Worm (Caenorhabditis elegans) whole organism, L3 larva: ENCODE data around the gene F19C6.5.

Source experiments
- R02D3.7 ChIP-seq: fragments of 150-350 bp; optimal IDR thresholded peaks from 2 replicates; lab custom pipeline; 2014; ENCODE audit warnings: missing biosample characterization, missing genetic modification characterization
- ZK546.5 ChIP-seq: sonication (generic microtip); optimal IDR thresholded peaks from 2 replicates; lab custom pipeline; 2017; ENCODE audit warnings: missing biosample characterization, missing genetic modification characterization
- ceh-16 ChIP-seq: sonication (generic microtip); optimal IDR thresholded peaks from 2 replicates; lab custom pipeline; 2017; ENCODE audit warnings: missing biosample characterization, missing genetic modification characterization
- ceh-82 ChIP-seq: fragments of 150-350 bp; optimal IDR thresholded peaks from 2 replicates; lab custom pipeline; 2014; ENCODE audit warnings: missing biosample characterization, missing genetic modification characterization
- egl-27 ChIP-seq: sonication (generic microtip); optimal IDR thresholded peaks from 4 replicates; lab custom pipeline; 2017; ENCODE audit warnings: missing biosample characterization, missing genetic modification reagents, missing genetic modification characterization
- egl-5 ChIP-seq: fragments of 150-350 bp; optimal IDR thresholded peaks from 2 replicates; lab custom pipeline; 2017; ENCODE audit warnings: missing biosample characterization, missing genetic modification reagents, missing genetic modification characterization, inconsistent platforms
- elt-1 ChIP-seq: fragments of 150-350 bp; optimal IDR thresholded peaks from 2 replicates; lab custom pipeline; 2014; ENCODE audit warnings: missing biosample characterization, missing genetic modification characterization
- elt-2 ChIP-seq: sonication (generic microtip); optimal IDR thresholded peaks from 2 replicates; lab custom pipeline; 2016; ENCODE audit warnings: missing genetic modification reagents, mild to moderate bottlenecking, missing genetic modification characterization, missing compliant biosample characterization
- eor-1 ChIP-seq, 2 experiments: fragments of 150-350 bp; optimal IDR thresholded peaks; 2 replicates each; lab custom pipeline; 2014 to 2018; ENCODE audit warnings: missing biosample characterization in 2 of 2, missing genetic modification characterization in 2 of 2
- fkh-10 ChIP-seq: sonication (generic microtip); optimal IDR thresholded peaks from 2 replicates; lab custom pipeline; 2017; ENCODE audit warnings: missing biosample characterization, missing genetic modification reagents, missing genetic modification characterization
- fkh-2 ChIP-seq: fragments of 150-350 bp; optimal IDR thresholded peaks from 2 replicates; lab custom pipeline; 2014; ENCODE audit warnings: missing biosample characterization, missing genetic modification reagents, missing genetic modification characterization
- fos-1 ChIP-seq: fragments of 150-350 bp; optimal IDR thresholded peaks from 2 replicates; lab custom pipeline; 2014; ENCODE audit warnings: missing biosample characterization, missing genetic modification characterization
- hmg-11 ChIP-seq: sonication (generic microtip); optimal IDR thresholded peaks from 2 replicates; lab custom pipeline; 2016; ENCODE audit warnings: missing genetic modification characterization, missing compliant biosample characterization
- jun-1 ChIP-seq: fragments of 150-350 bp; optimal IDR thresholded peaks from 2 replicates; lab custom pipeline; 2014; ENCODE audit warnings: missing biosample characterization, missing genetic modification reagents, missing genetic modification characterization
- lin-15B ChIP-seq: fragments of 150-350 bp; optimal IDR thresholded peaks from 2 replicates; lab custom pipeline; 2014; ENCODE audit warnings: missing biosample characterization, missing genetic modification characterization
- lin-39 ChIP-seq: fragments of 150-350 bp; optimal IDR thresholded peaks from 2 replicates; lab custom pipeline; 2018; ENCODE audit warnings: missing biosample characterization, missing genetic modification reagents, missing genetic modification characterization
- lsy-12 ChIP-seq: sonication (generic microtip); optimal IDR thresholded peaks from 2 replicates; lab custom pipeline; 2016; ENCODE audit warnings: mild to moderate bottlenecking, missing genetic modification characterization, missing compliant biosample characterization
- mdl-1 ChIP-seq: fragments of 150-350 bp; optimal IDR thresholded peaks from 2 replicates; lab custom pipeline; 2014; ENCODE audit warnings: missing biosample characterization, missing genetic modification characterization
- mml-1 ChIP-seq: fragments of 150-350 bp; sonication (generic microtip); optimal IDR thresholded peaks from 3 replicates; lab custom pipeline; 2014; ENCODE audit warnings: missing biosample characterization, missing genetic modification characterization
- nfya-1 ChIP-seq: sonication (generic microtip); optimal IDR thresholded peaks from 2 replicates; lab custom pipeline; 2017; ENCODE audit warnings: missing genetic modification characterization, mild to moderate bottlenecking, missing compliant biosample characterization, antibody characterized with exemption, moderate library complexity; ENCODE audit not compliant: insufficient read depth
- nhr-23 ChIP-seq: fragments of 150-350 bp; optimal IDR thresholded peaks from 2 replicates; lab custom pipeline; 2014; ENCODE audit warnings: missing biosample characterization, missing genetic modification reagents, missing genetic modification characterization
- nhr-25 ChIP-seq: sonication (generic microtip); optimal IDR thresholded peaks from 2 replicates; lab custom pipeline; 2017; ENCODE audit warnings: missing biosample characterization, missing genetic modification characterization
- nhr-28 ChIP-seq: fragments of 150-350 bp; optimal IDR thresholded peaks from 2 replicates; lab custom pipeline; 2014; ENCODE audit warnings: missing biosample characterization, missing genetic modification characterization
- nhr-43 ChIP-seq: sonication (generic microtip); optimal IDR thresholded peaks from 2 replicates; lab custom pipeline; 2016; ENCODE audit warnings: mild to moderate bottlenecking, missing genetic modification characterization, missing compliant biosample characterization; ENCODE audit not compliant: poor library complexity, severe bottlenecking
- nhr-76 ChIP-seq: fragments of 150-350 bp; sonication (generic microtip); optimal IDR thresholded peaks from 5 replicates; lab custom pipeline; 2014; ENCODE audit warnings: missing biosample characterization, missing genetic modification characterization
- nhr-77 ChIP-seq: fragments of 150-350 bp; optimal IDR thresholded peaks from 2 replicates; lab custom pipeline; 2014; ENCODE audit warnings: missing biosample characterization, missing genetic modification characterization
- pha-4 ChIP-seq: fragments of 150-350 bp; optimal IDR thresholded peaks from 2 replicates; lab custom pipeline; 2014; ENCODE audit warnings: missing biosample characterization, missing genetic modification reagents, missing genetic modification characterization
- pqm-1 ChIP-seq: fragments of 150-350 bp; optimal IDR thresholded peaks from 2 replicates; lab custom pipeline; 2017; ENCODE audit warnings: missing biosample characterization, missing genetic modification characterization, inconsistent platforms
- sea-2 ChIP-seq: fragments of 150-350 bp; sonication (generic microtip); optimal IDR thresholded peaks from 4 replicates; lab custom pipeline; 2014; ENCODE audit warnings: missing biosample characterization, missing genetic modification reagents, missing genetic modification characterization
- skn-1 ChIP-seq: fragments of 150-350 bp; optimal IDR thresholded peaks from 2 replicates; lab custom pipeline; 2014; ENCODE audit warnings: missing biosample characterization, missing genetic modification characterization
- snpc-4 ChIP-seq: fragments of 150-350 bp; optimal IDR thresholded peaks from 2 replicates; lab custom pipeline; 2014; ENCODE audit warnings: missing biosample characterization, missing genetic modification characterization
- tbx-2 ChIP-seq: sonication (generic microtip); optimal IDR thresholded peaks from 2 replicates; lab custom pipeline; 2016; ENCODE audit warnings: mild to moderate bottlenecking, missing genetic modification characterization, missing compliant biosample characterization
- unc-39 ChIP-seq: sonication (generic microtip); optimal IDR thresholded peaks from 4 replicates; lab custom pipeline; 2017; ENCODE audit warnings: missing biosample characterization, missing genetic modification characterization
- unc-62 ChIP-seq: fragments of 150-350 bp; sonication (generic microtip); optimal IDR thresholded peaks from 4 replicates; lab custom pipeline; 2014; ENCODE audit warnings: missing biosample characterization, missing genetic modification reagents, missing genetic modification characterization
- ztf-11 ChIP-seq: fragments of 150-350 bp; optimal IDR thresholded peaks from 2 replicates; lab custom pipeline; 2014; ENCODE audit warnings: missing biosample characterization, missing genetic modification characterization
- ztf-4 ChIP-seq: fragments of 150-350 bp; optimal IDR thresholded peaks from 2 replicates; lab custom pipeline; 2014; ENCODE audit warnings: missing biosample characterization, missing genetic modification characterization

Gene F19C6.5

DNA sequence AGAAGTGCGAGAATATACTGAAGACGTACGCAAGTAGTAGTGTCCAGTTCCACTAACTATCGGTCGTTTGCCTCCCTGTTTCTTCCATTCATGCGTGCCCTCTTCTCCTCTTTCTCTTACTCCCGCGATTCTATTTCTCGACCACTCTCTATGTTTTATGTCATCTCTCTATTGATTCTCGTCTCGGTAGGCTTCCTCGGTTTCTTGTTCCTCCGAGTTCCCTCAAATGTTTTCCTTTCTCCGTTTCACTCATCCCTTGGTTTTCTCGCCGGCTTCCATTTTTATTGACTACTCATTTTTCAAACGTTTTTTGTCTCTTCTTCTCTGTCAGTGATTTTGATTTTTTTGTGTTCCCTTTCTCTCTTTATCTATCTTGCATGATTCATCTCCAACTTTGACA is 41.6 kb upstream of the F19C6.5 start (continued):
- TF ChIP-seq tbx-2 (tag; lab: Kevin White, UChicago) (no peak), mml-1 (tag; lab: Kevin White, UChicago) (no peak)

DNA sequence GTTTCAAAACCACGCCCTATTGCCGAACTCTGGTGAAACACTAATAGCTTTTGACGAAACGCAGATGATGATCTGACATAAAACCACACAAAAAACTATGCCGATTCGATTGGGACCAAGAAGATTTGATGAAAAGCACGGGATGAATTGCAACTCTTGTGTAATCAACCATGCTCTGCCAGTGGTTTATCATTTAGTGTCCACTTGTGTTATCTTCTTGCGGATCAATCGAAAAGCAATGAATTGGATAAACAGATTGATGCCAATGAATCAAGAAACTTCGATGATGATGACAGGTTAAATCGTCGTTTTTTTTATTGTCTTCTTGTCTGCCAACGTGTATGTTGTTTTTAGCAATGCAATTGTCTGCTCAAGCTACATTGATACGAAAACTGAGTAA is 37.3 kb upstream of the F19C6.5 start, which contains the start of gene F42G10.1:
TSS of gene F42G10.1 (minus strand) at position 151 of the 400 bp plus-strand sequence.
- no peak for TF ChIP-seq sea-2 (GFP tag; lab: Kevin White, UChicago)
- TF ChIP-seq egl-5 (tag; lab: Kevin White, UChicago) = peak; percentile 89
- no peak for TF ChIP-seq mdl-1
- no peak for TF ChIP-seq elt-1 (tag; lab: Kevin White, UChicago)
- peak; percentile 69 for TF ChIP-seq lin-39 (tag; lab: Kevin White, UChicago)
- TF ChIP-seq nfya-1 = peak; percentile 6

DNA sequence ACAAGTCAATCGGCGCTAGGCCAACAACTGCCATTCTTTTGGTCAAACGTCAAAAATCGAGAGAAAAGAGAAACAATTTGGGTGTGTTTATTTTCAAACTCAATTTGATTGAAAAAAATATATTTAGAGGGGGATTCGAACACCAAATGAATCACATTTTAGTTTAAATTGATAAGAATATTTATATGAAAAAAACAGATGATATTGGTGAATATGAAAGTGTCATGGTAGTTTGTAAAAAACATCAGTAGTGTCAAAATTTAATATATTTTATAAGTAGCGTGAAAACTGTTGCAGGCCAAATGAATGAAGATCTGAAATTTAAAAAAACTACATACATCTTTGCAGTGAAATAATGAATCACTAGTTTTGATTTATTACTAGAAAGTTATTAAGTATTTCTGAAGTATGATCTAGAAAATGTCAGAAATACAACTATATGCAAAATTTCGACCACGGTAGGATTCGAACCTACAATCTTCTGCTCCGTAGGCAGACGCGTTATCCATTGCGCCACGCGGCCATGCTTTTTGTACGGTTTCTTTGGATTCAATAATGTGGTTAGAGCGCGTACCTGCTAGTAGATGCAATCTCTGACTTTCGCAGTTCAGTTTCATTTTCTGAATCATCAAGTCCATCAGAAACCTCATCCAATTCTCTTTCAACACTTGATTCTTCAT is 33.4 kb upstream of the F19C6.5 start, which contains the start of gene F19C6.4:
TSS of gene F19C6.4 (minus strand) at position 51 of the 680 bp plus-strand sequence.
- TF ChIP-seq pha-4 (tag; lab: Kevin White, UChicago) = no peak
- no peak for TF ChIP-seq egl-5 (tag; lab: Kevin White, UChicago)
- TF ChIP-seq elt-2 (tag; lab: Kevin White, UChicago) = peak; percentile 12
- TF ChIP-seq pqm-1 = peak; percentile 22
- TF ChIP-seq lsy-12 = peak; percentile 49
- TF ChIP-seq nhr-25 (tag; lab: Kevin White, UChicago) = peak; percentile 25
- TF ChIP-seq nhr-43 = peak; percentile 31

DNA sequence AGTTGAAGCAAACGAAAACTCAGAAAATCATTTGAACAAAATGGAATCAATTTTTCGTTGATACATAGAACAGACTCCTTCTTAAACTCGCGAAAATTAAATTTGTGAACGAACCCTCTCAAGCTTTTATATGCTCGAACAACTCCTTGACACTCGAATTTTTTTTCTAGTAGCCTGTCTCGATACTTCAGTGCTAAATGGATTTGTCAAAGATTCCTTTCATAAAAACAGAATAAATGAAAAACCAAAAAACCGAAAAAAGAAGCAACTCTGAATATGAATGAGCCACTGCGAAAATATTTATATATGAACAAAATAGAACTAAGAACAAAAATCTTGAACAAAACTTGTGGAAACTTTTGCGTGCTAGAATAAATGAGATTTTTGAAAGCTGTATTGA is 25.2 kb upstream of the F19C6.5 start:
- no peak for TF ChIP-seq skn-1
- no peak for TF ChIP-seq ZK546.5
- peak; percentile 29 for TF ChIP-seq fkh-10 (GFP tag; lab: Kevin White, UChicago)

DNA sequence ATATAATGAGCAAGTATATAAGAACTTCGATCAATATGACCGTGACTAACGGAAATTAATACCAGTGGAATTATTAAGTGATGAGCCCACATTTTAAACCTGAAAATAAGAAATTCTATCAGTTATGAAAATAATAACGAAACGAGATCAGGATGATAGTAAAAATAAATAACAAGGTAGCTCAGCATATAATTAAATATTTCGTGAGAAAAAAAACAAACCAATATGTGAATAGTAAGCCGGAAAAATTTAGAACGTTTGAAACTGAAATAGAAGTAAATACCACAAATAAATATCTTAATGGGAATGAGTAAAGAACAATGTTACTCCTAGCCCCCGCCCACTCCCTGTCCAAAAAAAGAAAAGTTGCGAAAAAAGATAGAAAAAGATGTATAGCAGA is 23.9 kb upstream of the F19C6.5 start, which contains the start of gene F19C6.3:
TSS of gene F19C6.3 (minus strand) at position 101 of the 400 bp plus-strand sequence.
- no peak for TF ChIP-seq lin-39 (tag; lab: Kevin White, UChicago)
- no peak for TF ChIP-seq nhr-77

DNA sequence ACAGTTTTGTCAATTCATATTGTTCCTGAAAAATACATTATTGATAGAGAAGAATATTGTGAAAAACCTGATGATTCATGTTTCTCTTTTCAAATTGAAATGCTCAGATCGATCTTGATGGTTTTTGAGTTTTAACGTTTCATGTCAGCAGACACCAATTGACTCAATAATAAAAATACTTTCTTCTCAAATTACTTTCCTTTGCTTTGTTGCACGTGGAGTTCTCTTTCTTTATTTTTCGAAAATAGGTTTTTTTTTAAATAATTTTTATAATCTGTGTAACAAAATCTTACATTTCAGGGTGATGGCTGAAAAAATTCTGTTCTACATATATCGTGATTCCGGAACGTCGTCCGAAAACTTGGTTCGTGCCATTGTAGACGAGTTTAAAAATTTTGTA is 15.9 kb upstream of the F19C6.5 start, which contains the start of gene F19C6.2:
TSS of gene F19C6.2 (plus strand) at position 301 of the 400 bp plus-strand sequence.
- TF ChIP-seq unc-39 (no peak), ceh-16 (tag; lab: Kevin White, UChicago) (no peak), fos-1 (tag; lab: Kevin White, UChicago) (no peak), unc-62 (no peak), hmg-11 (tag; lab: Kevin White, UChicago) (no peak), nhr-77 (no peak), elt-2 (tag; lab: Kevin White, UChicago) (no peak)

DNA sequence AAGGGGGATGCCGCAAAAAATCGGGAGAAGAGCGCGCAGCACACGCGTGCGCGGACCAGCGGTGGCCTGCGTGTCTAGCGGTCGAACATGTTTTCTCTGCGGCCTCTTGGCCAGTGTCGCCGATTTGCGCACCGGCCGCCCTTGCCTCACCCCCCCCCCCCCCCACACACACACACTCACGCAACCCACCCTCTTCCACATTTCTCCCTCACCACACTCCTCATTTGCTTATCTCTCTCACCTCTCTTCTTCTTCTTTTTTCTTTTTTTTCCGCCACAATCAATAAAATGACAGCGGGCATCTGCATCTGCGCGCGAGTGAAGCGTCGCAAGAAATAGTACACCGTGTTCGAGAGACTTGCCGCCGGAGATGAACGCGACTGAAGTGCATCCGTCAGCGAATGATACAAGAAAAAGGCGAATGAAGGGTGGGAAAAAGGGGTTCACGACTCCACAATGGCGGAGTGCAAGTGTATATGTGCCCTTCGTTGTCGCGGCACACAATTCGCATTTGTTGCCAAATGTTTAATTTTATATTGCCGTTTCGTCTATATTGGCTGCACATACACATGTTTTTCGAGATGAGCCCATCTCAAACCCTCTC is 15.0 kb upstream of the F19C6.5 start:
- peak; percentile 64 for TF ChIP-seq tbx-2 (tag; lab: Kevin White, UChicago)
- peak; percentile 5 for TF ChIP-seq lin-15B (tag; lab: Kevin White, UChicago)
- TF ChIP-seq fkh-10 (GFP tag; lab: Kevin White, UChicago) = peak; percentile 71
- TF ChIP-seq egl-27 (tag; lab: Kevin White, UChicago) = no peak
- TF ChIP-seq R02D3.7 (tag; lab: Kevin White, UChicago) = peak; percentile 29
- no peak for TF ChIP-seq nhr-28 (tag; lab: Kevin White, UChicago)
- TF ChIP-seq nfya-1 = peak; percentile 69
- no peak for TF ChIP-seq mml-1 (tag; lab: Kevin White, UChicago)
- no peak for TF ChIP-seq fkh-2
- peak; percentile 68 for TF ChIP-seq egl-5 (tag; lab: Kevin White, UChicago)
- TF ChIP-seq fos-1 (tag; lab: Kevin White, UChicago) = no peak
- no peak for TF ChIP-seq jun-1
- TF ChIP-seq eor-1 (tag; optimal IDR thresholded peaks at IDR 0.05; lab: Kevin White, UChicago) = no peak
- TF ChIP-seq elt-1 (tag; lab: Kevin White, UChicago) = no peak
- TF ChIP-seq hmg-11 (tag; lab: Kevin White, UChicago) = peak; percentile 96
- TF ChIP-seq nhr-76 (tag; lab: Kevin White, UChicago) = no peak
- no peak for TF ChIP-seq nhr-77
- peak; percentile 89 for TF ChIP-seq nhr-23 (tag; lab: Kevin White, UChicago)
- peak; percentile 70 for TF ChIP-seq ceh-82 (tag; lab: Kevin White, UChicago)
- peak; percentile 49 for TF ChIP-seq lin-39 (tag; lab: Kevin White, UChicago)
- TF ChIP-seq ztf-11 (tag; lab: Kevin White, UChicago) = peak; percentile 3
- TF ChIP-seq unc-39 = no peak
- TF ChIP-seq lsy-12 = peak; percentile 92
- TF ChIP-seq pha-4 (tag; lab: Kevin White, UChicago) = peak; percentile 69
- no peak for TF ChIP-seq nhr-43
- peak; percentile 83 for TF ChIP-seq nhr-25 (tag; lab: Kevin White, UChicago)
- TF ChIP-seq skn-1 = no peak
- no peak for TF ChIP-seq unc-62
- no peak for TF ChIP-seq ztf-4 (tag; lab: Kevin White, UChicago)
- TF ChIP-seq snpc-4 = peak; percentile 70
